Fruit fly (Drosophila melanogaster): Measurements from ENCODE around the gene Prps.
A peak's percentile ranks its signal among the peaks of the same experiment; 100 is the strongest.

Prps gene

DNA sequence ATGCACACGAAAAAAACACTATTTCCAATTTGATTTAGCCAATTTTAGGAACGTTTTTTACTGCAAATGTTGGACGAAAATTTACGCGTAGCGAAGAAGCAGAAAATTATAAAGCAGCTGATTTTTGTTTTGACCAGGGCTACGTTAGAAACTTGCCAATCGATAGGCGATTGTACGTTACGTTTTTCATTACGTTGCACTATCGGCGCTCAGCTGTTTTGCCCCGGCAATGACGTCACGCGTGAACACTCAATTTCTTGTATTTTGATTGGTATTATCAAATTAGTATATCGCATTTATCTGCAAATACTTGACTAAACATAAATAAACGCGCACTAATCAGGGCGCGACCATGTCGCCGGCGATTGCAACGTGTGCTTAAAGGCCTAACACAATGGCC lies 17.5 kb downstream of the Prps start, which contains the start of the genes fry and CG16717 (continued):
- TF ChIP-seq CG12155 (GFP tag; optimal IDR thresholded peaks at IDR 0.05): no peak
- TF ChIP-seq Drgx (GFP tag; IDR thresholded peaks at IDR 0.05): no peak
- no peak for TF ChIP-seq CG3407 (GFP tag; optimal IDR thresholded peaks at IDR 0.05)
- no peak for TF ChIP-seq CG16863 (GFP tag; optimal IDR thresholded peaks at IDR 0.05)
- TF ChIP-seq Elba2 (GFP tag; optimal IDR thresholded peaks at IDR 0.05): peak; percentile 48
- TF ChIP-seq CG3281 (GFP tag; optimal IDR thresholded peaks at IDR 0.05): peak; percentile 54
- TF ChIP-seq lbe (GFP tag; optimal IDR thresholded peaks at IDR 0.05): peak; percentile 5
- TF ChIP-seq chinmo (GFP tag; IDR thresholded peaks at IDR 0.05; ENCODE audit: partially characterized antibody): no peak
- no peak for TF ChIP-seq pfk (GFP tag; optimal IDR thresholded peaks at IDR 0.05)
- TF ChIP-seq CG4854 (GFP tag; optimal IDR thresholded peaks at IDR 0.05): no peak
- peak; percentile 84 to 99 for TF ChIP-seq crp (GFP tag; optimal IDR thresholded peaks at IDR 0.05)
- no peak for TF ChIP-seq CG16815 (GFP tag; optimal IDR thresholded peaks at IDR 0.05)
- TF ChIP-seq fd64A (GFP tag; optimal IDR thresholded peaks at IDR 0.05): no peak
- peak; percentile 90 for TF ChIP-seq CG34224 (GFP tag; IDR thresholded peaks at IDR 0.05; ENCODE audit: partially characterized antibody)
- no peak for TF ChIP-seq Atf6 (GFP tag; IDR thresholded peaks at IDR 0.05)
- peak; percentile 36; the same call in 1 of the 2 replicates for TF ChIP-seq ato (GFP tag; IDR thresholded peaks at IDR 0.05; ENCODE audit: partially characterized antibody)
- TF ChIP-seq Awh (GFP tag; IDR thresholded peaks at IDR 0.05): no peak
- peak; percentile 68 for TF ChIP-seq Dll (GFP tag; IDR thresholded peaks at IDR 0.05; ENCODE audit: partially characterized antibody)
- no peak for TF ChIP-seq Hsf (GFP tag; optimal IDR thresholded peaks at IDR 0.05)
- TF ChIP-seq Oli (tag; optimal IDR thresholded peaks at IDR 0.05): no peak
- peak; percentile 67 for TF ChIP-seq stwl (tag; optimal IDR thresholded peaks at IDR 0.05)
- peak; percentile 57; the same call in 1 of the 2 replicates for TF ChIP-seq amos (GFP tag; IDR thresholded peaks at IDR 0.05; ENCODE audit: partially characterized antibody)
- no peak for TF ChIP-seq Kr (GFP tag; optimal IDR thresholded peaks at IDR 0.05)
- no peak for TF ChIP-seq CG12769 (tag; optimal IDR thresholded peaks at IDR 0.05)
- no peak for TF ChIP-seq Six4 (GFP tag; optimal IDR thresholded peaks at IDR 0.05)
- peak; percentile 69 for TF ChIP-seq zen2 (GFP tag; IDR thresholded peaks at IDR 0.05; ENCODE audit: partially characterized antibody)
- TF ChIP-seq C15 (GFP tag; IDR thresholded peaks at IDR 0.05): no peak
- TF ChIP-seq Med (GFP tag): peak; percentile 32
- no peak for TF ChIP-seq CG4730 (GFP tag; IDR thresholded peaks at IDR 0.05)
- TF ChIP-seq CG4328 (GFP tag; optimal IDR thresholded peaks at IDR 0.05): no peak
- no peak for TF ChIP-seq CG11504 (tag; optimal IDR thresholded peaks at IDR 0.05)
- no peak for TF ChIP-seq nerfin-1 (tag; optimal IDR thresholded peaks at IDR 0.05)
- TF ChIP-seq CG15696 (tag; optimal IDR thresholded peaks at IDR 0.05): no peak
- peak; percentile 3 for TF ChIP-seq CG2116 (GFP tag; optimal IDR thresholded peaks at IDR 0.05)
- TF ChIP-seq pzg (GFP tag; optimal IDR thresholded peaks at IDR 0.05): peak; percentile 67
- TF ChIP-seq Bgb (GFP tag; IDR thresholded peaks at IDR 0.05; ENCODE audit: partially characterized antibody): peak; percentile 68; the same call in 1 of the 2 replicates
- peak; percentile 69; the same call in 2 of the 3 replicates for TF ChIP-seq Opbp (GFP tag; IDR thresholded peaks at IDR 0.05; ENCODE audit: partially characterized antibody)
- peak; percentile 92 for TF ChIP-seq CG17385 (GFP tag; optimal IDR thresholded peaks at IDR 0.05)
- no peak for TF ChIP-seq CG9932 (GFP tag; IDR thresholded peaks at IDR 0.05)
- no peak for TF ChIP-seq NfI (GFP tag; optimal IDR thresholded peaks at IDR 0.05)
- TF ChIP-seq HLH4C (GFP tag; IDR thresholded peaks at IDR 0.05; ENCODE audit: partially characterized antibody): peak; percentile 56
- no peak for TF ChIP-seq CG17829 (tag; optimal IDR thresholded peaks at IDR 0.05)
- peak; percentile 74 for TF ChIP-seq Dref (GFP tag; IDR thresholded peaks at IDR 0.05)
- TF ChIP-seq CG7928 (GFP tag; optimal IDR thresholded peaks at IDR 0.05): peak; percentile 93
- peak; percentile 16; the same call in 1 of the 2 replicates for TF ChIP-seq E2f2 (GFP tag; IDR thresholded peaks at IDR 0.05)
- no peak for TF ChIP-seq CG4360 (GFP tag; IDR thresholded peaks at IDR 0.05)
- no peak for TF ChIP-seq D (optimal IDR thresholded peaks at IDR 0.05)
- TF ChIP-seq D (GFP tag; optimal IDR thresholded peaks at IDR 0.05): no peak
- TF ChIP-seq Neu2 (GFP tag; optimal IDR thresholded peaks at IDR 0.05; ENCODE audit: borderline replicate concordance): no peak
- TF ChIP-seq CG13775 (GFP tag; optimal IDR thresholded peaks at IDR 0.05): no peak

All from whole organism, embryonic.